Worm (Caenorhabditis elegans) whole organism, young adult: Measurements from ENCODE around the gene cex-1.
A peak's percentile ranks its signal among the peaks of the same experiment; 100 is the strongest.

ENCODE experiments used
- B0019.2 ChIP-seq: fragments of 200-800 bp; sonication (Bioruptor generic); conservative IDR thresholded peaks from 2 replicates; pipeline ENCODE4 v1.3.6; 2022; ENCODE audit warnings: missing genetic modification reagents, missing genetic modification characterization, missing compliant biosample characterization
- C06A6.2 ChIP-seq: fragments of 200-800 bp; sonication (Bioruptor generic); conservative IDR thresholded peaks from 2 replicates; pipeline ENCODE4 v1.3.6; 2022; ENCODE audit warnings: missing genetic modification characterization, missing compliant biosample characterization
- F23B12.7 ChIP-seq: sonication (generic microtip); optimal IDR thresholded peaks from 2 replicates; lab custom pipeline; 2017; ENCODE audit warnings: missing genetic modification characterization, mild to moderate bottlenecking, missing compliant biosample characterization, antibody characterized with exemption, moderate library complexity; ENCODE audit not compliant: insufficient read depth
- F37B4.10 ChIP-seq: fragments of 200-800 bp; sonication (Bioruptor generic); IDR thresholded peaks from 2 replicates; pipeline ENCODE4 v1.3.6; 2022; ENCODE audit warnings: missing genetic modification characterization, missing compliant biosample characterization
- F39B2.1 ChIP-seq: fragments of 200-800 bp; sonication (Bioruptor generic); IDR thresholded peaks from 2 replicates; pipeline ENCODE4 v1.3.6; 2022; ENCODE audit warnings: missing genetic modification reagents, missing genetic modification characterization, missing compliant biosample characterization
- F52B5.7 ChIP-seq: sonication (generic microtip); optimal IDR thresholded peaks from 2 replicates; lab custom pipeline; 2016; ENCODE audit warnings: mild to moderate bottlenecking, missing genetic modification characterization, missing compliant biosample characterization
- F55B11.4 ChIP-seq: sonication (generic microtip); optimal IDR thresholded peaks from 2 replicates; lab custom pipeline; 2016; ENCODE audit warnings: missing compliant biosample characterization, missing genetic modification characterization, borderline replicate concordance; ENCODE audit not compliant: insufficient read depth
- F57A8.1 ChIP-seq: fragments of 200-800 bp; sonication (Bioruptor generic); optimal IDR thresholded peaks from 2 replicates; lab custom pipeline; 2018; ENCODE audit warnings: mild to moderate bottlenecking, missing genetic modification characterization, moderate library complexity, missing compliant biosample characterization
- Y79H2A.3 ChIP-seq: fragments of 200-800 bp; sonication (Bioruptor generic); conservative IDR thresholded peaks from 2 replicates; pipeline ENCODE4 v1.3.6; 2022; ENCODE audit warnings: missing genetic modification reagents, missing genetic modification characterization, missing compliant biosample characterization
- ama-1 ChIP-seq, 3 experiments: fragments of 150-350 bp in 1 of 3; sonication (generic microtip) in 2 of 3; optimal IDR thresholded peaks; 2 replicates each; lab custom pipeline; 2014 to 2018; ENCODE audit warnings: missing biosample characterization in 2 of 3, missing genetic modification characterization in 2 of 3, missing genetic modification reagents in 2 of 3
- aptf-2 ChIP-seq: fragments of 200-800 bp; sonication (Bioruptor generic); conservative IDR thresholded peaks from 2 replicates; pipeline ENCODE4 v1.3.6; 2022; ENCODE audit warnings: missing genetic modification reagents, missing genetic modification characterization, missing compliant biosample characterization
- aptf-3 ChIP-seq: fragments of 200-800 bp; sonication (Bioruptor generic); IDR thresholded peaks from 2 replicates; pipeline ENCODE4 v1.3.6; 2022; ENCODE audit warnings: missing genetic modification characterization, missing compliant biosample characterization
- athp-1 ChIP-seq: sonication (generic microtip); optimal IDR thresholded peaks from 2 replicates; lab custom pipeline; 2017; ENCODE audit warnings: mild to moderate bottlenecking, missing genetic modification characterization, missing compliant biosample characterization
- attf-3 ChIP-seq: fragments of 200-800 bp; sonication (Bioruptor generic); conservative IDR thresholded peaks from 2 replicates; pipeline ENCODE4 v1.3.6; 2022; ENCODE audit warnings: missing genetic modification reagents, missing genetic modification characterization, missing compliant biosample characterization
- attf-6 ChIP-seq: fragments of 200-800 bp; sonication (Bioruptor generic); IDR thresholded peaks from 2 replicates; pipeline ENCODE4 v1.3.6; 2022; ENCODE audit warnings: missing genetic modification reagents, missing genetic modification characterization, missing compliant biosample characterization
- cebp-1 ChIP-seq, 2 experiments: fragments of 200-800 bp in 1 of 2; sonication (Bioruptor generic) in 1 of 2; sonication (generic microtip) in 1 of 2; IDR thresholded peaks in 1 of 2; optimal IDR thresholded peaks in 1 of 2; 2 replicates each; pipeline versions ENCODE4 v1.3.6 to Lab custom; 2017 to 2022; ENCODE audit warnings: missing compliant biosample characterization in 2 of 2, missing genetic modification characterization in 2 of 2, mild to moderate bottlenecking in 1 of 2, missing genetic modification reagents in 1 of 2, moderate library complexity in 1 of 2
- ceh-27 ChIP-seq: fragments of 200-800 bp; sonication (Bioruptor generic); optimal IDR thresholded peaks from 2 replicates; lab custom pipeline; 2018; ENCODE audit warnings: mild to moderate bottlenecking, missing genetic modification characterization, moderate library complexity, missing compliant biosample characterization
- ceh-40 ChIP-seq: fragments of 200-800 bp; sonication (Bioruptor generic); IDR thresholded peaks from 2 replicates; pipeline ENCODE4 v1.3.6; 2022; ENCODE audit warnings: missing genetic modification characterization, missing compliant biosample characterization
- ceh-91 ChIP-seq: fragments of 200-800 bp; sonication (Bioruptor generic); IDR thresholded peaks from 2 replicates; pipeline ENCODE4 v1.3.6; 2022; ENCODE audit warnings: missing genetic modification reagents, missing genetic modification characterization, missing compliant biosample characterization
- die-1 ChIP-seq: sonication (generic microtip); optimal IDR thresholded peaks from 2 replicates; lab custom pipeline; 2016; ENCODE audit warnings: missing genotype, mild to moderate bottlenecking, missing genetic modification characterization, missing compliant biosample characterization
- dpff-1 ChIP-seq: sonication (generic microtip); optimal IDR thresholded peaks from 2 replicates; lab custom pipeline; 2017; ENCODE audit warnings: mild to moderate bottlenecking, missing genetic modification characterization, missing compliant biosample characterization
- egrh-3 ChIP-seq: fragments of 200-800 bp; sonication (Bioruptor generic); IDR thresholded peaks from 2 replicates; pipeline ENCODE4 v1.3.6; 2022; ENCODE audit warnings: missing genetic modification reagents, missing genetic modification characterization, missing compliant biosample characterization
- ekl-4 ChIP-seq: fragments of 200-800 bp; sonication (Bioruptor generic); IDR thresholded peaks from 2 replicates; pipeline ENCODE4 v1.3.6; 2022; ENCODE audit warnings: missing genetic modification reagents, missing genetic modification characterization, missing compliant biosample characterization
- ets-4 ChIP-seq: fragments of 200-800 bp; sonication (Bioruptor generic); optimal IDR thresholded peaks from 2 replicates; lab custom pipeline; 2018; ENCODE audit warnings: mild to moderate bottlenecking, missing genetic modification characterization, missing compliant biosample characterization
- fkh-3 ChIP-seq: sonication (generic microtip); optimal IDR thresholded peaks from 2 replicates; lab custom pipeline; 2016; ENCODE audit warnings: mild to moderate bottlenecking, missing genetic modification characterization, missing compliant biosample characterization
- him-1 ChIP-seq: sonication (generic microtip); optimal IDR thresholded peaks from 2 replicates; lab custom pipeline; 2016; ENCODE audit warnings: missing genotype, missing genetic modification reagents, missing genetic modification characterization, missing compliant biosample characterization
- hrde-1 ChIP-seq: sonication (generic microtip); optimal IDR thresholded peaks from 2 replicates; lab custom pipeline; 2016; ENCODE audit warnings: missing genetic modification characterization, mild to moderate bottlenecking, missing compliant biosample characterization, moderate library complexity, missing genotype, missing genetic modification reagents, borderline replicate concordance
- hsf-1 ChIP-seq: fragments of 200-800 bp; sonication (Bioruptor generic); IDR thresholded peaks from 2 replicates; pipeline ENCODE4 v1.3.6; 2022; ENCODE audit warnings: missing genetic modification reagents, missing genetic modification characterization, missing compliant biosample characterization
- let-526 ChIP-seq: fragments of 200-800 bp; sonication (Bioruptor generic); IDR thresholded peaks from 2 replicates; pipeline ENCODE4 v1.3.6; 2022; ENCODE audit warnings: missing genetic modification reagents, missing genetic modification characterization, missing compliant biosample characterization
- let-607 ChIP-seq, 2 experiments: fragments of 200-800 bp in 1 of 2; sonication (Bioruptor generic) in 1 of 2; sonication (generic microtip) in 1 of 2; optimal IDR thresholded peaks; 2 replicates each; lab custom pipeline; 2016 to 2018; ENCODE audit warnings: mild to moderate bottlenecking in 2 of 2, missing compliant biosample characterization in 2 of 2, missing genetic modification characterization in 2 of 2, moderate library complexity in 2 of 2, missing genotype in 1 of 2
- lin-26 ChIP-seq: fragments of 200-800 bp; sonication (Bioruptor generic); IDR thresholded peaks from 2 replicates; pipeline ENCODE4 v1.3.6; 2022; ENCODE audit warnings: missing genetic modification reagents, missing genetic modification characterization, missing compliant biosample characterization
- lin-40 ChIP-seq: sonication (generic microtip); optimal IDR thresholded peaks from 2 replicates; lab custom pipeline; 2016; ENCODE audit warnings: missing genetic modification characterization, mild to moderate bottlenecking, missing compliant biosample characterization, missing genotype, missing genetic modification reagents
- madf-3 ChIP-seq: fragments of 200-800 bp; sonication (Bioruptor generic); IDR thresholded peaks from 2 replicates; pipeline ENCODE4 v1.3.6; 2022; ENCODE audit warnings: missing genetic modification reagents, missing genetic modification characterization, missing compliant biosample characterization
- madf-6 ChIP-seq: fragments of 200-800 bp; sonication (Bioruptor generic); IDR thresholded peaks from 2 replicates; pipeline ENCODE4 v1.3.6; 2022; ENCODE audit warnings: missing genetic modification reagents, missing genetic modification characterization, missing compliant biosample characterization
- pha-4 ChIP-seq: fragments of 150-350 bp; sonication (generic microtip); optimal IDR thresholded peaks from 2 replicates; lab custom pipeline; 2014; ENCODE audit warnings: missing biosample characterization, missing genetic modification reagents, missing genetic modification characterization
- rcor-1 ChIP-seq: fragments of 200-800 bp; sonication (Bioruptor generic); IDR thresholded peaks from 2 replicates; pipeline ENCODE4 v1.3.6; 2022; ENCODE audit warnings: missing genetic modification reagents, missing genetic modification characterization, missing compliant biosample characterization
- rec-8 ChIP-seq, 2 experiments: sonication (generic microtip); optimal IDR thresholded peaks; 2 replicates each; lab custom pipeline; 2016; ENCODE audit warnings: mild to moderate bottlenecking in 2 of 2, missing genetic modification characterization in 2 of 2, missing genetic modification reagents in 2 of 2, missing genotype in 2 of 2, missing biosample characterization in 1 of 2, missing compliant biosample characterization in 1 of 2, moderate library complexity in 1 of 2
- repo-1 ChIP-seq: sonication (generic microtip); optimal IDR thresholded peaks from 2 replicates; lab custom pipeline; 2017; ENCODE audit warnings: mild to moderate bottlenecking, missing genetic modification characterization, missing compliant biosample characterization
- sdz-38 ChIP-seq: sonication (generic microtip); optimal IDR thresholded peaks from 2 replicates; lab custom pipeline; 2016; ENCODE audit warnings: missing genotype, missing genetic modification characterization, missing compliant biosample characterization
- sea-2 ChIP-seq: fragments of 200-800 bp; sonication (Bioruptor generic); IDR thresholded peaks from 2 replicates; pipeline ENCODE4 v1.3.6; 2022; ENCODE audit warnings: missing genetic modification characterization, missing compliant biosample characterization
- somi-1 ChIP-seq: fragments of 200-800 bp; sonication (Bioruptor generic); optimal IDR thresholded peaks from 2 replicates; lab custom pipeline; 2018; ENCODE audit warnings: mild to moderate bottlenecking, missing genetic modification characterization, missing compliant biosample characterization
- sptf-2 ChIP-seq: fragments of 200-800 bp; sonication (Bioruptor generic); optimal IDR thresholded peaks from 2 replicates; lab custom pipeline; 2018; ENCODE audit warnings: mild to moderate bottlenecking, missing genetic modification characterization, missing compliant biosample characterization
- tbp1 ChIP-seq: fragments of 200-800 bp; sonication (Bioruptor generic); optimal IDR thresholded peaks from 2 replicates; lab custom pipeline; 2018; ENCODE audit warnings: mild to moderate bottlenecking, missing genetic modification characterization, missing compliant biosample characterization
- unc-62 ChIP-seq: fragments of 150-350 bp; optimal IDR thresholded peaks from 2 replicates; lab custom pipeline; 2014; ENCODE audit warnings: missing biosample characterization, missing genetic modification reagents, missing genetic modification characterization
- xnd-1 ChIP-seq: sonication (generic microtip); optimal IDR thresholded peaks from 2 replicates; lab custom pipeline; 2016; ENCODE audit warnings: missing genotype, missing genetic modification reagents, missing genetic modification characterization, missing compliant biosample characterization
- ztf-26 ChIP-seq: sonication (generic microtip); optimal IDR thresholded peaks from 2 replicates; lab custom pipeline; 2017; ENCODE audit warnings: missing genetic modification characterization, missing compliant biosample characterization
- ztf-6 ChIP-seq: fragments of 200-800 bp; sonication (Bioruptor generic); IDR thresholded peaks from 2 replicates; pipeline ENCODE4 v1.3.6; 2022; ENCODE audit warnings: missing genetic modification reagents, missing genetic modification characterization, missing compliant biosample characterization

The cex-1 gene

DNA sequence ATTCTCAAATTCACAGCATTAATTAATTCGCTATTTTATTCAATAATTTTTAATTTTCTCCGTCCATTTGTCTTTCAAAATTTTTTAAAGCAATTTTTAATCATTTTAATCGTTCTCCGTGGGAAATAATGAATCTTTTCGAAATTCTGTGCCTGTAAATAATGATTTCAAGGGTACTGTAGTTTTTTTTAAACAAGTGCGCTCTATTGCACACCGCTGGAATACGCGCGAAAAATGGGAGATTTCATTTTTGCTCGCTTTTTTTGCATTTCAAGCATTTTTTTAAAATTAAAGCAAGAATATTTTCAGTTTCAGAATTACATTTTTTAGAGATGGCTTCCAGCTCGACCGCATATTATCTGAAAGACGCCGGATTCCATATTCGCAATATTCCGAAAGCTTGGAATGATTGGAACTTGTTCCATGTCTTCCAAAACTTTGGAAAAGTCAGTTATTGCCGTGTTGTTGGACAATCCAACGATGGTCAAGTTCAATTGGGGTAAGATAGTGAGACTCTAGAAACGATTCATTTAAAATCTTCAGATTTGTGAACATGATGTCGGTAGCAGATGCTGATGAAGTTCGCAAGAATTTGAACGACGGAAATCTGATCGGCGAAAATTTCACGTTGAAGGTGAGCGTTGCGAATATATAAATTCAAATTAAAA lies 26.4 kb upstream of the cex-1 start, which contains the start of gene tofu-6 (continued):
- TF ChIP-seq attf-3 (GFP tag; lab: Robert Waterston, UW) (0 out of 2 replicates have a peak, but pooled peaks have one; percentile 15), F37B4.10 (GFP tag; lab: Robert Waterston, UW) (no peak), dpff-1 (tag; lab: Kevin White, UChicago) (no peak), attf-6 (GFP tag; lab: Robert Waterston, UW) (no peak), xnd-1 (tag; lab: Kevin White, UChicago) (peak; percentile 94), fkh-3 (no peak), F57A8.1 (GFP tag; lab: Kevin White, UChicago) (no peak), unc-62 (GFP tag; lab: Kevin White, UChicago) (no peak), him-1 (peak; percentile 69), athp-1 (tag; lab: Kevin White, UChicago) (no peak), sptf-2 (GFP tag; lab: Kevin White, UChicago) (no peak), B0019.2 (0 out of 2 replicates have a peak, but pooled peaks have one; percentile 59), ztf-6 (GFP tag; lab: Robert Waterston, UW) (no peak), lin-26 (no peak), die-1 (tag; lab: Kevin White, UChicago) (no peak), rcor-1 (GFP tag; lab: Robert Waterston, UW) (no peak), ceh-91 (GFP tag; lab: Robert Waterston, UW) (peak; percentile 90), repo-1 (no peak), C06A6.2 (GFP tag; lab: Robert Waterston, UW) (no peak), aptf-2 (GFP tag; lab: Robert Waterston, UW) (no peak), aptf-3 (GFP tag; lab: Robert Waterston, UW) (no peak), ceh-27 (GFP tag; lab: Kevin White, UChicago) (no peak), ekl-4 (GFP tag; lab: Robert Waterston, UW) (no peak), cebp-1 (GFP tag; IDR thresholded peaks at IDR 0.05; lab: Robert Waterston, UW) (no peak), cebp-1 (tag; optimal IDR thresholded peaks at IDR 0.05; lab: Kevin White, UChicago) (no peak), egrh-3 (GFP tag; lab: Robert Waterston, UW) (no peak), let-607 (tag; optimal IDR thresholded peaks at IDR 0.05; lab: Kevin White, UChicago) (no peak), F55B11.4 (tag; lab: Kevin White, UChicago) (no peak), Y79H2A.3 (GFP tag; lab: Robert Waterston, UW) (no peak), ztf-26 (tag; lab: Kevin White, UChicago) (no peak), ama-1 (optimal IDR thresholded peaks at IDR 0.05; lab: Kevin White, UChicago) (no peak), ama-1 (GFP tag; optimal IDR thresholded peaks at IDR 0.05; lab: Kevin White, UChicago) (no peak), sdz-38 (tag; lab: Kevin White, UChicago) (no peak), tbp1 (GFP tag; lab: Kevin White, UChicago) (no peak), pha-4 (no peak), hrde-1 (tag; lab: Kevin White, UChicago) (no peak), lin-40 (tag; lab: Kevin White, UChicago) (no peak), hsf-1 (0 out of 2 replicates have a peak, but pooled peaks have one; percentile 35), rec-8 (tag; optimal IDR thresholded peaks at IDR 0.05; lab: Kevin White, UChicago) (no peak), madf-3 (no peak), madf-6 (GFP tag; lab: Robert Waterston, UW) (peak; percentile 98), somi-1 (GFP tag; lab: Kevin White, UChicago) (no peak), F52B5.7 (tag; lab: Kevin White, UChicago) (no peak), F23B12.7 (tag; lab: Kevin White, UChicago) (peak; percentile 61), let-526 (GFP tag; lab: Robert Waterston, UW) (no peak), ceh-40 (GFP tag; lab: Robert Waterston, UW) (no peak), sea-2 (GFP tag; lab: Robert Waterston, UW) (no peak), ets-4 (GFP tag; lab: Kevin White, UChicago) (no peak), F39B2.1 (no peak)
